Worm (Caenorhabditis elegans): ENCODE data around the gene nlg-1.

Gene nlg-1

DNA sequence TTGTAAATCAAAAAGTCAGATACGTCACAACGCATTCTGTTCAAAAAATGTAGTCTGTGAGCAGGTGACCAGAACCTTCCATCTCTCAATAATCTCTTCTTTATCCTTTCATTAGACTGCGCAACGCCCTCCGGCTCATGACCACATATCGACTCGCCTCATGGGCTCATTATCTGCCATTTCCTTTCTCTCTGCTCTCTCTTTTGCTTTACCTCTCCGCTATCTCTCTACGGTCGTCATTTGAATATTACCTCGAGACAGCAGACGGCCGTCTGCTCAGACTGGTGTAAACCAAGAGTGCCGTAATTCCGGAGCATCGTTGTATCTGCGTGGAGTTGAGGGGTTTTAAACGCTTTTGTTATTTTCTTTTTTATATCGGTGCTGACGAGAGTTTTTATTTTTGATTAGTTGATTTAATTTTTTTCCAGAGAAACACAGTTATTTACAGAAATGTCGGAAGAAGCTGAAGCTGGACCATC, 32.9 kb downstream of the nlg-1 start, which contains the start of gene bra-1 (continued):
- TF ChIP-seq jun-1 (tag; optimal IDR thresholded peaks at IDR 0.05) (no peak), zfp-3 (GFP tag; conservative IDR thresholded peaks at IDR 0.05) (no peak), nhr-77 (tag; optimal IDR thresholded peaks at IDR 0.05) (no peak)

DNA sequence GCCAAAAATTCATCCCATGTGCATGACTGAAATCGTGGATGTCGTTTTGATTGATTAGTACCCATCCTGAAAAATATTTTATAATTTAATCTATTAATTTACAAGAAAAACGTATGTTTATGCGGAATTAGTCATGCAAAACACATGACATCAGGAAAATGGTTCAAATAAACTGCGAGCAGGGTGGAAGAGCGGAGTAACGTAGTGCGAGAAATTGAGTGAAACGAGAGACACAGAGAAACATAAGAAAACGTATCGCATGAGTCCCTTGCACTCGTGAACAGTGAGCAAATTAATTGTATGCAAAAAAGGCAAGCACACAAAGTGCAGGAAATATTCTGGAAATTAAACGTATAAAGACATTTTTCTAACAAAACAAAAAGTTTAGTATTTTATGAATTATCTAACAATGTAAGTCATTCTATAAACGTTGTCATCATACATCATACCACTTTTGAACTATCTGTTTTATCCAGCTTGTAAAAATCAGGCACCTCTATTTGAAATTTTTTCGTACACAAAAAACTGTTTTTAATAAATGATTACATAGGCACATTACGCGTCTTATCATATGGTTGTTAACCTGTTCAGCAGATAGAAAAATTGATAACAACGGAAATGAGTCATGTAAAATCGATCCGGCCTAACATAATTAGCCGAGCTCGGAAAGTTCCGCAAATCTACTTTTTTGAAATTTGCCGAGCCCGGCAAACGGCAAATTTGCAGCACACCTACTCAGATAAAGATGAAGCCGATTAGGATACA, 34.8 kb downstream of the nlg-1 start, which contains the start of gene F54B11.5:
Gene F54B11.5 (minus strand): TSS at position 66 of the 765 bp plus-strand sequence.
- TF ChIP-seq lin-13 (GFP tag; optimal IDR thresholded peaks at IDR 0.05): no peak
- no peak for TF ChIP-seq ZK546.5 (tag; optimal IDR thresholded peaks at IDR 0.05)
- no peak for TF ChIP-seq ceh-44 (GFP tag; IDR thresholded peaks at IDR 0.05)
- no peak for TF ChIP-seq nhr-28 (tag; optimal IDR thresholded peaks at IDR 0.05)
- no peak for TF ChIP-seq zfp-3 (GFP tag; conservative IDR thresholded peaks at IDR 0.05)
- TF ChIP-seq spr-3 (GFP tag; optimal IDR thresholded peaks at IDR 0.05): no peak
- TF ChIP-seq nhr-76 (tag; optimal IDR thresholded peaks at IDR 0.05): no peak
- TF ChIP-seq pha-4 (GFP tag; IDR thresholded peaks at IDR 0.05): no peak
- no peak for TF ChIP-seq pha-4 (tag; optimal IDR thresholded peaks at IDR 0.05)
- TF ChIP-seq nhr-237 (tag; optimal IDR thresholded peaks at IDR 0.05): no peak
- no peak for TF ChIP-seq snpc-1.2 (GFP tag; IDR thresholded peaks at IDR 0.05)
- no peak for TF ChIP-seq ztf-11 (tag; optimal IDR thresholded peaks at IDR 0.05)
- peak in 1 of 2 experiments; percentile 25 for TF ChIP-seq mdl-1 (tag; optimal IDR thresholded peaks at IDR 0.05)
- TF ChIP-seq mxl-3 (GFP tag; optimal IDR thresholded peaks at IDR 0.05): no peak
- no peak for TF ChIP-seq lin-1 (GFP tag; IDR thresholded peaks at IDR 0.05)
- no peak for TF ChIP-seq ceh-62 (tag; optimal IDR thresholded peaks at IDR 0.05)
- TF ChIP-seq cey-2 (tag; optimal IDR thresholded peaks at IDR 0.05; ENCODE audit: borderline replicate concordance, insufficient read depth): no peak
- no peak for TF ChIP-seq mdt-29 (GFP tag; IDR thresholded peaks at IDR 0.05)
- no peak for TF ChIP-seq madf-9 (GFP tag; conservative IDR thresholded peaks at IDR 0.05)
- TF ChIP-seq nhr-42 (GFP tag; IDR thresholded peaks at IDR 0.05): no peak
- TF ChIP-seq egl-43 (GFP tag; IDR thresholded peaks at IDR 0.05): no peak
- no peak for TF ChIP-seq dmd-6 (GFP tag; IDR thresholded peaks at IDR 0.05)
- TF ChIP-seq daf-8 (GFP tag; IDR thresholded peaks at IDR 0.05): no peak
- no peak for TF ChIP-seq T26A8.4 (GFP tag; IDR thresholded peaks at IDR 0.05)
- TF ChIP-seq pqm-1 (tag; optimal IDR thresholded peaks at IDR 0.05): peak; percentile 37
- peak; percentile 96 for TF ChIP-seq T20F7.1 (GFP tag; optimal IDR thresholded peaks at IDR 0.05)
- TF ChIP-seq R02D3.7 (tag; optimal IDR thresholded peaks at IDR 0.05): no peak
- TF ChIP-seq unc-62 (GFP tag; optimal IDR thresholded peaks at IDR 0.05 in 1 of 2): no peak
- TF ChIP-seq unc-62 (tag; optimal IDR thresholded peaks at IDR 0.05): no peak
- no peak for TF ChIP-seq rbr-2 (tag; optimal IDR thresholded peaks at IDR 0.05)
- no peak for TF ChIP-seq skn-1 (tag; optimal IDR thresholded peaks at IDR 0.05)
- TF ChIP-seq Y105C5A.15 (GFP tag; IDR thresholded peaks at IDR 0.05): no peak
- no peak for TF ChIP-seq ctbp-1 (GFP tag; IDR thresholded peaks at IDR 0.05)
- TF ChIP-seq daf-16 (GFP tag; optimal IDR thresholded peaks at IDR 0.05): no peak
- peak; percentile 44 for TF ChIP-seq daf-16 (tag; optimal IDR thresholded peaks at IDR 0.05)
- TF ChIP-seq dpl-1 (GFP tag; optimal IDR thresholded peaks at IDR 0.05): peak; percentile 34
- TF ChIP-seq zip-2 (tag; optimal IDR thresholded peaks at IDR 0.05): no peak
- no peak for TF ChIP-seq snpc-4 (tag; optimal IDR thresholded peaks at IDR 0.05)
- no peak for TF ChIP-seq madf-5 (GFP tag; IDR thresholded peaks at IDR 0.05)
- TF ChIP-seq mes-2 (tag; optimal IDR thresholded peaks at IDR 0.05; ENCODE audit: poor library complexity, severe bottlenecking): peak; percentile 60
- TF ChIP-seq jun-1 (tag; optimal IDR thresholded peaks at IDR 0.05): no peak
- TF ChIP-seq dve-1 (tag; optimal IDR thresholded peaks at IDR 0.05; ENCODE audit: insufficient read depth): peak; percentile 24
- no peak for TF ChIP-seq lir-3 (tag; optimal IDR thresholded peaks at IDR 0.05)
- TF ChIP-seq ama-1 (optimal IDR thresholded peaks at IDR 0.05): no peak
- TF ChIP-seq hlh-30 (tag; optimal IDR thresholded peaks at IDR 0.05; ENCODE audit: insufficient read depth): peak; percentile 97
- no peak for TF ChIP-seq Y48G9A.11 (GFP tag; IDR thresholded peaks at IDR 0.05)
- no peak for TF ChIP-seq egl-27 (tag; optimal IDR thresholded peaks at IDR 0.05)
- TF ChIP-seq ztf-7 (tag; optimal IDR thresholded peaks at IDR 0.05): no peak
